Worm (Caenorhabditis elegans) whole organism, L2 larva: ENCODE data around the gene cyp-33C11.

ENCODE experiments used
- C34F6.9 ChIP-seq: fragments of 150-350 bp; optimal IDR thresholded peaks from 2 replicates; lab custom pipeline; 2014; ENCODE audit warnings: missing biosample characterization, missing genetic modification characterization
- F13H6.1 ChIP-seq: sonication (generic microtip); optimal IDR thresholded peaks from 2 replicates; lab custom pipeline; 2016; ENCODE audit warnings: missing genetic modification characterization, missing compliant biosample characterization
- R02D3.7 ChIP-seq: fragments of 150-350 bp; optimal IDR thresholded peaks from 2 replicates; lab custom pipeline; 2014; ENCODE audit warnings: missing biosample characterization, missing genetic modification characterization
- Y55F3AM.14 ChIP-seq: fragments of 200-800 bp; sonication (Bioruptor generic); optimal IDR thresholded peaks from 2 replicates; lab custom pipeline; 2018; ENCODE audit warnings: mild to moderate bottlenecking, missing genetic modification characterization, missing compliant biosample characterization
- ZK546.5 ChIP-seq: sonication (generic microtip); optimal IDR thresholded peaks from 2 replicates; lab custom pipeline; 2017; ENCODE audit warnings: missing biosample characterization, missing genetic modification characterization
- alr-1 ChIP-seq: fragments of 150-350 bp; optimal IDR thresholded peaks from 2 replicates; lab custom pipeline; 2014; ENCODE audit warnings: missing biosample characterization, missing genetic modification characterization
- aly-2 ChIP-seq: fragments of 150-350 bp; optimal IDR thresholded peaks from 2 replicates; lab custom pipeline; 2014; ENCODE audit warnings: missing biosample characterization, missing genetic modification characterization
- ama-1 ChIP-seq: fragments of 150-350 bp; optimal IDR thresholded peaks from 2 replicates; lab custom pipeline; 2018; ENCODE audit warnings: inconsistent platforms
- blmp-1 ChIP-seq: sonication (generic microtip); optimal IDR thresholded peaks from 2 replicates; lab custom pipeline; 2017; ENCODE audit warnings: missing genetic modification characterization, mild to moderate bottlenecking, missing compliant biosample characterization, antibody characterized with exemption, moderate library complexity; ENCODE audit not compliant: insufficient read depth
- ceh-16 ChIP-seq: fragments of 150-350 bp; optimal IDR thresholded peaks from 2 replicates; lab custom pipeline; 2014; ENCODE audit warnings: missing biosample characterization, missing genetic modification characterization
- ceh-82 ChIP-seq: fragments of 150-350 bp; optimal IDR thresholded peaks from 2 replicates; lab custom pipeline; 2014; ENCODE audit warnings: missing biosample characterization, missing genetic modification characterization
- crh-2 ChIP-seq: sonication (generic microtip); optimal IDR thresholded peaks from 2 replicates; lab custom pipeline; 2017; ENCODE audit warnings: missing biosample characterization, missing genetic modification characterization
- dmd-4 ChIP-seq: sonication (generic microtip); optimal IDR thresholded peaks from 2 replicates; lab custom pipeline; 2017; ENCODE audit warnings: missing biosample characterization, missing genetic modification characterization
- egl-27 ChIP-seq: sonication (generic microtip); optimal IDR thresholded peaks from 3 replicates; lab custom pipeline; 2017; ENCODE audit warnings: missing biosample characterization, missing genetic modification reagents, missing genetic modification characterization
- elt-1 ChIP-seq: fragments of 150-350 bp; optimal IDR thresholded peaks from 2 replicates; lab custom pipeline; 2014; ENCODE audit warnings: missing biosample characterization, missing genetic modification characterization
- elt-3 ChIP-seq: sonication (generic microtip); optimal IDR thresholded peaks from 2 replicates; lab custom pipeline; 2017; ENCODE audit warnings: missing biosample characterization, missing genetic modification characterization
- fos-1 ChIP-seq: fragments of 150-350 bp; optimal IDR thresholded peaks from 2 replicates; lab custom pipeline; 2014; ENCODE audit warnings: missing biosample characterization, missing genetic modification characterization
- gmeb-1 ChIP-seq: fragments of 150-350 bp; optimal IDR thresholded peaks from 2 replicates; lab custom pipeline; 2014; ENCODE audit warnings: missing biosample characterization, missing genetic modification characterization
- lin-11 ChIP-seq: fragments of 150-350 bp; sonication (generic microtip); optimal IDR thresholded peaks from 2 replicates; lab custom pipeline; 2014; ENCODE audit warnings: missing biosample characterization, missing genetic modification characterization, inconsistent platforms, mixed read lengths
- lin-13 ChIP-seq: fragments of 150-350 bp; optimal IDR thresholded peaks from 2 replicates; lab custom pipeline; 2014; ENCODE audit warnings: missing biosample characterization, missing genetic modification reagents, missing genetic modification characterization
- lin-39 ChIP-seq: fragments of 150-350 bp; optimal IDR thresholded peaks from 2 replicates; lab custom pipeline; 2014; ENCODE audit warnings: missing biosample characterization, missing genetic modification reagents, missing genetic modification characterization
- lsy-2 ChIP-seq, 2 experiments: fragments of 150-350 bp in 1 of 2; sonication (generic microtip) in 1 of 2; optimal IDR thresholded peaks; 2 replicates each; lab custom pipeline; 2014 to 2017; ENCODE audit warnings: missing biosample characterization in 2 of 2, missing genetic modification characterization in 2 of 2
- mab-5 ChIP-seq: fragments of 150-350 bp; optimal IDR thresholded peaks from 2 replicates; lab custom pipeline; 2014; ENCODE audit warnings: missing biosample characterization, missing genetic modification characterization
- mbf-1 ChIP-seq: sonication (generic microtip); optimal IDR thresholded peaks from 2 replicates; lab custom pipeline; 2017; ENCODE audit warnings: missing biosample characterization, missing genetic modification characterization
- mdl-1 ChIP-seq, 2 experiments: fragments of 150-350 bp in 1 of 2; sonication (generic microtip) in 1 of 2; optimal IDR thresholded peaks; 2 replicates each; lab custom pipeline; 2017; ENCODE audit warnings: missing biosample characterization in 2 of 2, missing genetic modification characterization in 2 of 2
- nhr-10 ChIP-seq: sonication (generic microtip); optimal IDR thresholded peaks from 2 replicates; lab custom pipeline; 2017; ENCODE audit warnings: missing biosample characterization, missing genetic modification characterization
- nhr-11 ChIP-seq: fragments of 150-350 bp; optimal IDR thresholded peaks from 2 replicates; lab custom pipeline; 2014; ENCODE audit warnings: missing biosample characterization, missing genetic modification characterization
- nhr-12 ChIP-seq: fragments of 150-350 bp; optimal IDR thresholded peaks from 2 replicates; lab custom pipeline; 2014; ENCODE audit warnings: missing biosample characterization, missing genetic modification characterization
- nhr-129 ChIP-seq: fragments of 150-350 bp; optimal IDR thresholded peaks from 2 replicates; lab custom pipeline; 2014; ENCODE audit warnings: missing biosample characterization, missing genetic modification characterization
- nhr-21 ChIP-seq: fragments of 150-350 bp; optimal IDR thresholded peaks from 2 replicates; lab custom pipeline; 2014; ENCODE audit warnings: missing biosample characterization, missing genetic modification characterization
- nhr-23 ChIP-seq: fragments of 150-350 bp; optimal IDR thresholded peaks from 2 replicates; lab custom pipeline; 2014; ENCODE audit warnings: missing biosample characterization, missing genetic modification reagents, missing genetic modification characterization
- nhr-237 ChIP-seq: fragments of 150-350 bp; optimal IDR thresholded peaks from 2 replicates; lab custom pipeline; 2014; ENCODE audit warnings: missing biosample characterization, missing genetic modification characterization
- nhr-25 ChIP-seq: fragments of 150-350 bp; sonication (generic microtip); optimal IDR thresholded peaks from 3 replicates; lab custom pipeline; 2014; ENCODE audit warnings: missing biosample characterization, missing genetic modification characterization
- nhr-6 ChIP-seq: fragments of 150-350 bp; optimal IDR thresholded peaks from 2 replicates; lab custom pipeline; 2014; ENCODE audit warnings: missing biosample characterization, missing genetic modification characterization
- nhr-77 ChIP-seq: fragments of 150-350 bp; optimal IDR thresholded peaks from 2 replicates; lab custom pipeline; 2014; ENCODE audit warnings: missing biosample characterization, missing genetic modification characterization
- peb-1 ChIP-seq: fragments of 150-350 bp; optimal IDR thresholded peaks from 2 replicates; lab custom pipeline; 2014; ENCODE audit warnings: missing biosample characterization, missing genetic modification characterization
- sem-4 ChIP-seq: fragments of 150-350 bp; optimal IDR thresholded peaks from 2 replicates; lab custom pipeline; 2014; ENCODE audit warnings: missing biosample characterization, missing genetic modification reagents, missing genetic modification characterization
- skn-1 ChIP-seq: sonication (generic microtip); optimal IDR thresholded peaks from 2 replicates; lab custom pipeline; 2017; ENCODE audit warnings: missing biosample characterization, missing genetic modification characterization
- sma-3 ChIP-seq: sonication (generic microtip); optimal IDR thresholded peaks from 2 replicates; lab custom pipeline; 2016; ENCODE audit warnings: missing genetic modification reagents, missing genetic modification characterization, missing compliant biosample characterization
- sma-9 ChIP-seq, 2 experiments: fragments of 150-350 bp in 1 of 2; sonication (generic microtip) in 1 of 2; optimal IDR thresholded peaks; 2 replicates each; lab custom pipeline; 2014 to 2016; ENCODE audit warnings: missing genetic modification characterization in 2 of 2, mild to moderate bottlenecking in 1 of 2, missing biosample characterization in 1 of 2, missing compliant biosample characterization in 1 of 2, missing genetic modification reagents in 1 of 2, moderate library complexity in 1 of 2
- snpc-4 ChIP-seq: fragments of 150-350 bp; optimal IDR thresholded peaks from 2 replicates; lab custom pipeline; 2014; ENCODE audit warnings: missing biosample characterization, missing genetic modification characterization
- unc-39 ChIP-seq: fragments of 150-350 bp; optimal IDR thresholded peaks from 2 replicates; lab custom pipeline; 2014; ENCODE audit warnings: missing biosample characterization, missing genetic modification characterization
- unc-55 ChIP-seq: fragments of 150-350 bp; sonication (generic microtip); optimal IDR thresholded peaks from 3 replicates; lab custom pipeline; 2014; ENCODE audit warnings: missing biosample characterization, missing genetic modification reagents, missing genetic modification characterization
- unc-62 ChIP-seq: fragments of 150-350 bp; optimal IDR thresholded peaks from 2 replicates; lab custom pipeline; 2014; ENCODE audit warnings: missing biosample characterization, missing genetic modification reagents, missing genetic modification characterization
- zag-1 ChIP-seq: fragments of 150-350 bp; optimal IDR thresholded peaks from 2 replicates; lab custom pipeline; 2014; ENCODE audit warnings: missing biosample characterization, missing genetic modification characterization
- ztf-1 ChIP-seq: fragments of 200-800 bp; sonication (Bioruptor generic); conservative IDR thresholded peaks from 2 replicates; pipeline ENCODE4 v1.3.6; 2022; ENCODE audit warnings: missing genetic modification characterization, missing compliant biosample characterization
- ztf-11 ChIP-seq: sonication (generic microtip); optimal IDR thresholded peaks from 2 replicates; lab custom pipeline; 2017; ENCODE audit warnings: missing biosample characterization, missing genetic modification characterization
- ztf-4 ChIP-seq: fragments of 150-350 bp; optimal IDR thresholded peaks from 2 replicates; lab custom pipeline; 2014; ENCODE audit warnings: missing biosample characterization, missing genetic modification characterization

Gene cyp-33C11

ce11 chrV:728822-729493 is 16.2 kb upstream of the cyp-33C11 start (continued):
- TF ChIP-seq nhr-12 (no peak), F13H6.1 (tag; lab: Kevin White, UChicago) (peak; percentile 76), nhr-129 (tag; lab: Kevin White, UChicago) (peak; percentile 89), ztf-4 (peak; percentile 61), dmd-4 (tag; lab: Kevin White, UChicago) (no peak), nhr-21 (peak; percentile 82), crh-2 (peak; percentile 65), lin-39 (tag; lab: Kevin White, UChicago) (no peak), nhr-6 (tag; lab: Kevin White, UChicago) (peak; percentile 49), aly-2 (tag; lab: Kevin White, UChicago) (no peak), gmeb-1 (tag; lab: Kevin White, UChicago) (no peak), ztf-11 (tag; lab: Kevin White, UChicago) (no peak), C34F6.9 (peak; percentile 10)

DNA sequence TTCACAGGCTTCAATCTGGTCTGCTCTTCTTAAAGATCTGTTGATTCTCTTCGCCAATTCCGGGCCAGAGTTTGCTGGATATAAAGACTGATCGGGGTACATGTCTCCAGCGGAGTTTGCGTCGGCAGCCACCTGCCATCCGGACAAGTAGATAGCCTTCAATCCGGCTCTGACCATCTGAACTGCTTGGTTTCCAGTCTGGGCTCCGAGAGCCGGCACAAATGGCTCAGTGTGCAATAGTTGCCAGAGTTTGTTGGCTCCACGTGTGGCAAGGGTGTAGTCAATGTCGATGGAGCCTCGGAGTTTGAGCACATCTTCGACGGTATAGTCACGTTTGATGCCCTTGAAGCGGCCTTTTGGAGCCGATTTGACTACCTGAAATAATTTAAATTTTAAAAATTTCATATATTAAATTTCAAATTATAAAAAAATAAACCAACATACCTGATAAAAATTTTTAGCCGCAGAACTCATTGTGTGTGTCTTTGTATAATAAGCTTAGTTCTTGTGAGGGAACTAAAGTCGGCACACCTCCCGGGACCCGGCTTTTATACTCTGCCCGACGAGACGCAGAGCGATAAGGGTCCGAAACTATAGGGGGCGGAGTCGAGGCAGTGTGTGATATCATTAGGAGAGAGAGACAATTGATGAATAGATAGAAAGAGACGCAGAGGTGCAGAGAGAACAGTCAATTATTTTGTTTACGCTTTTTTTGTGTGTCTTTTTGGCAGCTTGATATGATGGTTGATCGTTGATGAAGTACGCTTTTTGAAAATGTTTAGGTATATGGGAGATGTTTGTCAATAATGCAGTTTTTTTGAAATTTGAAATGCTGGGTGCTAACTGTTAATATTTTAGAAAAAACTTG is 14.9 kb upstream of the cyp-33C11 start, which contains the start of the genes icl-1 and srh-2:
Gene icl-1, minus strand, starts transcription at position 521 of the 868 bp plus-strand sequence.
Gene srh-2, plus strand, starts transcription at position 818 of the 868 bp plus-strand sequence.
- TF ChIP-seq nhr-21 (peak; percentile 54), unc-55 (no peak), fos-1 (tag; lab: Kevin White, UChicago) (peak; percentile 22), snpc-4 (no peak), aly-2 (tag; lab: Kevin White, UChicago) (no peak), mbf-1 (tag; lab: Kevin White, UChicago) (no peak), nhr-6 (tag; lab: Kevin White, UChicago) (peak; percentile 10), sma-3 (peak; percentile 66), ceh-82 (no peak), C34F6.9 (no peak), ceh-16 (tag; lab: Kevin White, UChicago) (no peak), ZK546.5 (no peak), lsy-2 (tag; optimal IDR thresholded peaks at IDR 0.05; lab: Kevin White, UChicago) (peak; percentile 4 to 54), sma-9 (GFP tag; optimal IDR thresholded peaks at IDR 0.05; lab: Kevin White, UChicago) (peak; percentile 84), sma-9 (tag; optimal IDR thresholded peaks at IDR 0.05; lab: Kevin White, UChicago) (no peak), dmd-4 (tag; lab: Kevin White, UChicago) (no peak), nhr-25 (tag; lab: Kevin White, UChicago) (peak; percentile 12), ama-1 (lab: Kevin White, UChicago) (peak; percentile 96), mdl-1 (tag; optimal IDR thresholded peaks at IDR 0.05; lab: Kevin White, UChicago) (peak in 1 of 2 experiments; percentile 21), ztf-1 (GFP tag; lab: Robert Waterston, UW) (0 out of 2 replicates have a peak, but pooled peaks have one; percentile 14), skn-1 (tag; lab: Kevin White, UChicago) (no peak), sem-4 (tag; lab: Kevin White, UChicago) (peak; percentile 10), R02D3.7 (tag; lab: Kevin White, UChicago) (no peak), F13H6.1 (tag; lab: Kevin White, UChicago) (peak; percentile 83), zag-1 (no peak), unc-62 (GFP tag; lab: Kevin White, UChicago) (peak; percentile 28), nhr-23 (no peak), lin-39 (tag; lab: Kevin White, UChicago) (no peak), gmeb-1 (tag; lab: Kevin White, UChicago) (peak; percentile 21), lin-11 (peak; percentile 42), Y55F3AM.14 (GFP tag; lab: Kevin White, UChicago) (peak; percentile 81), lin-13 (peak; percentile 48), nhr-11 (no peak), alr-1 (tag; lab: Kevin White, UChicago) (no peak), ztf-4 (peak; percentile 65), nhr-10 (tag; lab: Kevin White, UChicago) (peak; percentile 19), nhr-77 (no peak), elt-3 (tag; lab: Kevin White, UChicago) (no peak), mab-5 (tag; lab: Kevin White, UChicago) (peak; percentile 34), peb-1 (no peak), blmp-1 (tag; lab: Kevin White, UChicago) (peak; percentile 22), ztf-11 (tag; lab: Kevin White, UChicago) (no peak), nhr-12 (no peak), nhr-237 (tag; lab: Kevin White, UChicago) (no peak), unc-39 (tag; lab: Kevin White, UChicago) (no peak), nhr-129 (tag; lab: Kevin White, UChicago) (peak; percentile 78), egl-27 (tag; lab: Kevin White, UChicago) (no peak), elt-1 (tag; lab: Kevin White, UChicago) (no peak)
